Worm (Caenorhabditis elegans) whole organism, mixed stage, embryonic: Measurements from ENCODE around the gene R53.8.

Experiments
- ces-1 ChIP-seq: fragments of 150-350 bp; optimal IDR thresholded peaks from 2 replicates; lab custom pipeline; 2014; ENCODE audit warnings: missing biosample characterization, missing genetic modification reagents, missing genetic modification characterization
- lin-13 ChIP-seq: fragments of 150-350 bp; optimal IDR thresholded peaks from 2 replicates; lab custom pipeline; 2014; ENCODE audit warnings: missing biosample characterization, missing genetic modification characterization
- nhr-76 ChIP-seq: sonication (generic microtip); optimal IDR thresholded peaks from 2 replicates; lab custom pipeline; 2017; ENCODE audit warnings: missing biosample characterization, missing genetic modification characterization
- snpc-4 ChIP-seq: fragments of 150-350 bp; optimal IDR thresholded peaks from 2 replicates; lab custom pipeline; 2014; ENCODE audit warnings: missing biosample characterization, missing genetic modification characterization
- sptf-1 ChIP-seq: sonication (generic microtip); optimal IDR thresholded peaks from 2 replicates; lab custom pipeline; 2017; ENCODE audit warnings: mild to moderate bottlenecking, missing genetic modification characterization, moderate library complexity, missing compliant biosample characterization
- zip-8 ChIP-seq: fragments of 150-350 bp; optimal IDR thresholded peaks from 2 replicates; lab custom pipeline; 2014; ENCODE audit warnings: missing biosample characterization, missing genetic modification characterization

ce11 chrII:10017528-10017927 lies 41.0 kb downstream of the R53.8 start:
- TF ChIP-seq ces-1 (GFP tag; lab: Kevin White, UChicago) (no peak), nhr-76 (no peak), sptf-1 (no peak), snpc-4 (tag; lab: Kevin White, UChicago) (no peak), zip-8 (tag; lab: Kevin White, UChicago) (no peak), lin-13 (tag; lab: Kevin White, UChicago) (no peak)
